Worm (Caenorhabditis elegans) whole organism, L4 larva: ENCODE results near the gene tsp-13.

Experiments used
- F26F4.8 ChIP-seq: fragments of 200-800 bp; sonication (Bioruptor generic); conservative IDR thresholded peaks from 2 replicates; pipeline ENCODE4 v1.3.6; 2022; ENCODE audit warnings: missing genetic modification characterization, missing compliant biosample characterization
- F37D6.2 ChIP-seq: sonication (generic microtip); optimal IDR thresholded peaks from 2 replicates; lab custom pipeline; 2016; ENCODE audit warnings: mild to moderate bottlenecking, missing genetic modification characterization, missing compliant biosample characterization
- R02D3.7 ChIP-seq: fragments of 150-350 bp; sonication (generic microtip); optimal IDR thresholded peaks from 3 replicates; lab custom pipeline; 2014; ENCODE audit warnings: missing biosample characterization, missing genetic modification characterization
- T20F7.1 ChIP-seq: fragments of 200-800 bp; sonication (Bioruptor generic); optimal IDR thresholded peaks from 2 replicates; lab custom pipeline; 2018; ENCODE audit warnings: mild to moderate bottlenecking, missing genetic modification characterization, missing compliant biosample characterization
- T26A8.4 ChIP-seq: fragments of 200-800 bp; sonication (Bioruptor generic); IDR thresholded peaks from 2 replicates; pipeline ENCODE4 v1.3.6; 2022; ENCODE audit warnings: missing genetic modification characterization, missing compliant biosample characterization
- Y105C5A.15 ChIP-seq: fragments of 200-800 bp; sonication (Bioruptor generic); IDR thresholded peaks from 2 replicates; pipeline ENCODE4 v1.3.6; 2022; ENCODE audit warnings: missing genetic modification characterization, missing compliant biosample characterization
- Y48G9A.11 ChIP-seq: fragments of 200-800 bp; sonication (Bioruptor generic); IDR thresholded peaks from 2 replicates; pipeline ENCODE4 v1.3.6; 2022; ENCODE audit warnings: missing genetic modification reagents, missing genetic modification characterization, missing compliant biosample characterization
- Y5F2A.4 ChIP-seq: fragments of 200-800 bp; sonication (Bioruptor generic); optimal IDR thresholded peaks from 2 replicates; lab custom pipeline; 2018; ENCODE audit warnings: mild to moderate bottlenecking, missing genetic modification characterization, missing compliant biosample characterization
- aly-2 ChIP-seq: sonication (generic microtip); optimal IDR thresholded peaks from 2 replicates; lab custom pipeline; 2018; ENCODE audit warnings: missing biosample characterization, missing genetic modification characterization
- ama-1 ChIP-seq: fragments of 150-350 bp; optimal IDR thresholded peaks from 2 replicates; lab custom pipeline; 2014; ENCODE audit warnings: inconsistent platforms, mixed read lengths
- ceh-28 ChIP-seq: fragments of 150-350 bp; optimal IDR thresholded peaks from 2 replicates; lab custom pipeline; 2014; ENCODE audit warnings: missing biosample characterization, missing genetic modification reagents, missing genetic modification characterization
- ceh-32 ChIP-seq: sonication (generic microtip); optimal IDR thresholded peaks from 2 replicates; lab custom pipeline; 2016; ENCODE audit warnings: mild to moderate bottlenecking, missing genetic modification characterization, missing compliant biosample characterization; ENCODE audit not compliant: poor library complexity
- daf-12 ChIP-seq: fragments of 150-350 bp; optimal IDR thresholded peaks from 2 replicates; lab custom pipeline; 2014; ENCODE audit warnings: missing biosample characterization, missing genetic modification reagents, missing genetic modification characterization
- daf-16 ChIP-seq, 3 experiments: sonication (generic microtip); optimal IDR thresholded peaks; 2 replicates each; lab custom pipeline; 2016 to 2017; ENCODE audit warnings: missing genetic modification characterization in 3 of 3, missing genetic modification reagents in 3 of 3, mild to moderate bottlenecking in 2 of 3, missing compliant biosample characterization in 2 of 3, missing biosample characterization in 1 of 3, moderate library complexity in 1 of 3
- daf-19 ChIP-seq: fragments of 200-800 bp; sonication (Bioruptor generic); conservative IDR thresholded peaks from 2 replicates; pipeline ENCODE4 v1.3.6; 2022; ENCODE audit warnings: missing genetic modification characterization, missing compliant biosample characterization
- dmd-6 ChIP-seq: fragments of 200-800 bp; sonication (Bioruptor generic); IDR thresholded peaks from 2 replicates; pipeline ENCODE4 v1.3.6; 2022; ENCODE audit warnings: missing genetic modification reagents, missing genetic modification characterization, missing compliant biosample characterization
- dmd-9 ChIP-seq: fragments of 200-800 bp; sonication (Bioruptor generic); IDR thresholded peaks from 2 replicates; pipeline ENCODE4 v1.3.6; 2022; ENCODE audit warnings: missing genetic modification reagents, missing genetic modification characterization, missing compliant biosample characterization
- dpl-1 ChIP-seq: fragments of 150-350 bp; optimal IDR thresholded peaks from 2 replicates; lab custom pipeline; 2014; ENCODE audit warnings: missing biosample characterization, missing genetic modification reagents, missing genetic modification characterization
- duxl-1 ChIP-seq: sonication (generic microtip); optimal IDR thresholded peaks from 2 replicates; lab custom pipeline; 2016; ENCODE audit warnings: mild to moderate bottlenecking, missing genetic modification characterization, moderate library complexity, missing compliant biosample characterization; ENCODE audit not compliant: poor library complexity
- egl-27 ChIP-seq: sonication (generic microtip); optimal IDR thresholded peaks from 3 replicates; lab custom pipeline; 2017; ENCODE audit warnings: missing biosample characterization, missing genetic modification reagents, missing genetic modification characterization
- fkh-10 ChIP-seq: fragments of 150-350 bp; optimal IDR thresholded peaks from 2 replicates; lab custom pipeline; 2014; ENCODE audit warnings: missing biosample characterization, missing genetic modification reagents, missing genetic modification characterization
- gei-8 ChIP-seq: fragments of 200-800 bp; sonication (Bioruptor generic); optimal IDR thresholded peaks from 2 replicates; lab custom pipeline; 2018; ENCODE audit warnings: mild to moderate bottlenecking, missing genetic modification characterization, missing compliant biosample characterization
- hif-1 ChIP-seq, 2 experiments: sonication (generic microtip); optimal IDR thresholded peaks; 2 replicates each; lab custom pipeline; 2016 to 2017; ENCODE audit warnings: missing compliant biosample characterization in 2 of 2, missing genetic modification characterization in 2 of 2, missing genetic modification reagents in 2 of 2, missing genotype in 2 of 2, mild to moderate bottlenecking in 1 of 2
- hlh-11 ChIP-seq: fragments of 200-800 bp; sonication (Bioruptor generic); optimal IDR thresholded peaks from 2 replicates; lab custom pipeline; 2018; ENCODE audit warnings: mild to moderate bottlenecking, missing genetic modification characterization, missing compliant biosample characterization
- hlh-30 ChIP-seq: sonication (generic microtip); optimal IDR thresholded peaks from 2 replicates; lab custom pipeline; 2017; ENCODE audit warnings: antibody characterized with exemption, mild to moderate bottlenecking, missing genetic modification characterization, missing compliant biosample characterization; ENCODE audit not compliant: insufficient read depth
- jun-1 ChIP-seq: fragments of 150-350 bp; optimal IDR thresholded peaks from 2 replicates; lab custom pipeline; 2014; ENCODE audit warnings: missing biosample characterization, missing genetic modification reagents, missing genetic modification characterization
- lin-1 ChIP-seq: fragments of 200-800 bp; sonication (Bioruptor generic); IDR thresholded peaks from 2 replicates; pipeline ENCODE4 v1.3.6; 2022; ENCODE audit warnings: missing genetic modification reagents, missing genetic modification characterization, missing compliant biosample characterization
- lin-15B ChIP-seq: fragments of 150-350 bp; sonication (generic microtip); optimal IDR thresholded peaks from 3 replicates; lab custom pipeline; 2014; ENCODE audit warnings: missing biosample characterization, missing genetic modification characterization
- lin-29 ChIP-seq: fragments of 200-800 bp; sonication (Bioruptor generic); IDR thresholded peaks from 2 replicates; pipeline ENCODE4 v1.3.6; 2022; ENCODE audit warnings: missing genetic modification reagents, missing genetic modification characterization, missing compliant biosample characterization
- lin-38 ChIP-seq: fragments of 200-800 bp; sonication (Bioruptor generic); IDR thresholded peaks from 2 replicates; pipeline ENCODE4 v1.3.6; 2022; ENCODE audit warnings: missing genetic modification reagents, missing genetic modification characterization, missing compliant biosample characterization
- lin-39 ChIP-seq: fragments of 150-350 bp; optimal IDR thresholded peaks from 2 replicates; lab custom pipeline; 2014; ENCODE audit warnings: missing biosample characterization, missing genetic modification reagents, missing genetic modification characterization
- lir-3 ChIP-seq: sonication (generic microtip); optimal IDR thresholded peaks from 2 replicates; lab custom pipeline; 2016; ENCODE audit warnings: mild to moderate bottlenecking, missing genetic modification characterization, missing compliant biosample characterization
- mdl-1 ChIP-seq, 2 experiments: fragments of 150-350 bp in 1 of 2; sonication (generic microtip) in 1 of 2; optimal IDR thresholded peaks; 2 replicates each; lab custom pipeline; 2014 to 2017; ENCODE audit warnings: missing biosample characterization in 2 of 2, missing genetic modification characterization in 2 of 2
- mdt-29 ChIP-seq: fragments of 200-800 bp; sonication (Bioruptor generic); IDR thresholded peaks from 2 replicates; pipeline ENCODE4 v1.3.6; 2022; ENCODE audit warnings: missing genetic modification reagents, missing genetic modification characterization, missing compliant biosample characterization
- mxl-3 ChIP-seq: fragments of 200-800 bp; sonication (Bioruptor generic); optimal IDR thresholded peaks from 2 replicates; lab custom pipeline; 2018; ENCODE audit warnings: mild to moderate bottlenecking, missing genetic modification characterization, missing compliant biosample characterization
- nhr-102 ChIP-seq: sonication (generic microtip); optimal IDR thresholded peaks from 2 replicates; lab custom pipeline; 2016; ENCODE audit warnings: mild to moderate bottlenecking, missing genetic modification characterization, moderate library complexity, missing compliant biosample characterization
- nhr-25 ChIP-seq: sonication (generic microtip); optimal IDR thresholded peaks from 2 replicates; lab custom pipeline; 2017; ENCODE audit warnings: missing genetic modification characterization, mild to moderate bottlenecking, missing compliant biosample characterization, antibody characterized with exemption, moderate library complexity, borderline replicate concordance; ENCODE audit not compliant: insufficient read depth
- nhr-41 ChIP-seq: fragments of 200-800 bp; sonication (Bioruptor generic); IDR thresholded peaks from 2 replicates; pipeline ENCODE4 v1.3.6; 2022; ENCODE audit warnings: missing genetic modification reagents, missing genetic modification characterization, missing compliant biosample characterization
- nhr-6 ChIP-seq: fragments of 150-350 bp; optimal IDR thresholded peaks from 2 replicates; lab custom pipeline; 2014; ENCODE audit warnings: missing biosample characterization, missing genetic modification characterization
- nhr-76 ChIP-seq: fragments of 150-350 bp; optimal IDR thresholded peaks from 2 replicates; lab custom pipeline; 2014; ENCODE audit warnings: missing biosample characterization, missing genetic modification characterization
- nhr-77 ChIP-seq: fragments of 150-350 bp; optimal IDR thresholded peaks from 2 replicates; lab custom pipeline; 2014; ENCODE audit warnings: missing biosample characterization, missing genetic modification characterization
- pqm-1 ChIP-seq: sonication (generic microtip); optimal IDR thresholded peaks from 2 replicates; lab custom pipeline; 2017; ENCODE audit warnings: missing biosample characterization, missing genetic modification characterization
- saeg-2 ChIP-seq: fragments of 200-800 bp; sonication (Bioruptor generic); IDR thresholded peaks from 2 replicates; pipeline ENCODE4 v1.3.6; 2022; ENCODE audit warnings: missing genetic modification reagents, missing genetic modification characterization, missing compliant biosample characterization
- sdz-12 ChIP-seq: fragments of 200-800 bp; sonication (Bioruptor generic); optimal IDR thresholded peaks from 2 replicates; lab custom pipeline; 2018; ENCODE audit warnings: mild to moderate bottlenecking, missing genetic modification characterization, missing compliant biosample characterization
- snpc-1.2 ChIP-seq: fragments of 200-800 bp; sonication (Bioruptor generic); IDR thresholded peaks from 2 replicates; pipeline ENCODE4 v1.3.6; 2022; ENCODE audit warnings: missing genetic modification reagents, missing genetic modification characterization, missing compliant biosample characterization
- snpc-4 ChIP-seq: fragments of 150-350 bp; optimal IDR thresholded peaks from 2 replicates; lab custom pipeline; 2014; ENCODE audit warnings: missing biosample characterization, missing genetic modification characterization
- spr-1 ChIP-seq: sonication (generic microtip); optimal IDR thresholded peaks from 2 replicates; lab custom pipeline; 2016; ENCODE audit warnings: mild to moderate bottlenecking, missing genetic modification characterization, missing compliant biosample characterization
- tra-1 ChIP-seq: fragments of 200-800 bp; sonication (Bioruptor generic); IDR thresholded peaks from 2 replicates; pipeline ENCODE4 v1.3.6; 2022; ENCODE audit warnings: missing genetic modification reagents, missing genetic modification characterization, missing compliant biosample characterization
- unc-39 ChIP-seq: sonication (generic microtip); optimal IDR thresholded peaks from 2 replicates; lab custom pipeline; 2017; ENCODE audit warnings: missing biosample characterization, missing genetic modification characterization
- zfp-3 ChIP-seq: fragments of 200-800 bp; sonication (Bioruptor generic); conservative IDR thresholded peaks from 2 replicates; pipeline ENCODE4 v1.3.6; 2022; ENCODE audit warnings: missing genetic modification reagents, missing genetic modification characterization, missing compliant biosample characterization
- ztf-7 ChIP-seq: fragments of 150-350 bp; optimal IDR thresholded peaks from 2 replicates; lab custom pipeline; 2014; ENCODE audit warnings: missing biosample characterization, missing genetic modification characterization

The tsp-13 gene

ce11 chrV:19125812-19126211 lies 28.1 kb upstream of the tsp-13 start:
- TF ChIP-seq hif-1 (tag; optimal IDR thresholded peaks at IDR 0.05; lab: Kevin White, UChicago) (peak in 1 of 2 experiments; percentile 63), aly-2 (tag; lab: Kevin White, UChicago) (no peak), nhr-76 (no peak), snpc-4 (tag; lab: Kevin White, UChicago) (no peak), ceh-28 (tag; lab: Kevin White, UChicago) (no peak), snpc-1.2 (GFP tag; lab: Robert Waterston, UW) (peak; percentile 69), fkh-10 (GFP tag; lab: Kevin White, UChicago) (no peak), gei-8 (GFP tag; lab: Kevin White, UChicago) (no peak), ztf-7 (tag; lab: Kevin White, UChicago) (no peak), dmd-9 (GFP tag; lab: Robert Waterston, UW) (peak; percentile 58; the same call in 1 of the 2 replicates), nhr-25 (tag; lab: Kevin White, UChicago) (peak; percentile 13), nhr-41 (GFP tag; lab: Robert Waterston, UW) (0 out of 2 replicates have a peak, but pooled peaks have one; percentile 71), pqm-1 (tag; lab: Kevin White, UChicago) (no peak), daf-16 (GFP tag; optimal IDR thresholded peaks at IDR 0.05; lab: Kevin White, UChicago) (peak in 1 of 2 experiments; percentile 55), daf-16 (tag; optimal IDR thresholded peaks at IDR 0.05; lab: Kevin White, UChicago) (peak; percentile 48), daf-19 (GFP tag; lab: Robert Waterston, UW) (no peak), ama-1 (lab: Kevin White, UChicago) (no peak), zfp-3 (GFP tag; lab: Robert Waterston, UW) (peak; percentile 40; the same call in 1 of the 2 replicates), lin-39 (no peak), unc-39 (no peak), mdl-1 (tag; optimal IDR thresholded peaks at IDR 0.05; lab: Kevin White, UChicago) (peak in 1 of 2 experiments; percentile 15), lin-29 (no peak), hlh-11 (no peak), lir-3 (tag; lab: Kevin White, UChicago) (no peak), spr-1 (tag; lab: Kevin White, UChicago) (no peak), tra-1 (GFP tag; lab: Robert Waterston, UW) (peak; percentile 74), T26A8.4 (GFP tag; lab: Robert Waterston, UW) (no peak), hlh-30 (tag; lab: Kevin White, UChicago) (peak; percentile 89), lin-1 (GFP tag; lab: Robert Waterston, UW) (no peak; the same call in 1 of the 2 replicates), daf-12 (no peak), jun-1 (tag; lab: Kevin White, UChicago) (no peak), R02D3.7 (no peak), nhr-102 (tag; lab: Kevin White, UChicago) (no peak), lin-38 (GFP tag; lab: Robert Waterston, UW) (peak; percentile 82), sdz-12 (GFP tag; lab: Kevin White, UChicago) (no peak), Y5F2A.4 (peak; percentile 70), T20F7.1 (peak; percentile 78), ceh-32 (no peak), egl-27 (no peak), F26F4.8 (GFP tag; lab: Robert Waterston, UW) (peak; percentile 78), mxl-3 (no peak), Y48G9A.11 (GFP tag; lab: Robert Waterston, UW) (peak; percentile 83), dmd-6 (GFP tag; lab: Robert Waterston, UW) (peak; percentile 73), saeg-2 (no peak), Y105C5A.15 (GFP tag; lab: Robert Waterston, UW) (peak; percentile 78), mdt-29 (GFP tag; lab: Robert Waterston, UW) (no peak), nhr-77 (tag; lab: Kevin White, UChicago) (no peak), dpl-1 (peak; percentile 8), duxl-1 (tag; lab: Kevin White, UChicago) (no peak), lin-15B (no peak), F37D6.2 (no peak), nhr-6 (tag; lab: Kevin White, UChicago) (no peak)
